Fruit fly (Drosophila melanogaster) whole organism, embryonic: Measurements from ENCODE around the gene CG11279.
A peak's percentile ranks its signal among the peaks of the same experiment; 100 is the strongest.

Source experiments
- CG11560 ChIP-seq: fragments of 200-800 bp; sonication (Bioruptor generic); IDR thresholded peaks from 3 replicates; pipeline ENCODE4 v1.3.6; 2022; ENCODE audit warnings: missing biosample characterization, missing genetic modification characterization
- CG11695 ChIP-seq: fragments of 200-800 bp; sonication (Bioruptor generic); IDR thresholded peaks from 3 replicates; pipeline ENCODE4 v1.3.6; 2022; ENCODE audit warnings: missing biosample characterization, missing genetic modification characterization
- CG12219 ChIP-seq: fragments of 200-800 bp; sonication (Bioruptor generic); optimal IDR thresholded peaks from 3 replicates; lab custom pipeline; 2018; ENCODE audit warnings: missing biosample characterization, mild to moderate bottlenecking, missing genetic modification characterization
- CG13287 ChIP-seq: fragments of 200-800 bp; sonication (Bioruptor generic); IDR thresholded peaks from 2 replicates; pipeline ENCODE4 v1.3.6; 2022; ENCODE audit warnings: missing biosample characterization, missing genetic modification characterization; ENCODE audit not compliant: partially characterized antibody
- CG13775 ChIP-seq: fragments of 200-800 bp; sonication (Bioruptor generic); optimal IDR thresholded peaks from 3 replicates; lab custom pipeline; 2017; ENCODE audit warnings: missing biosample characterization, mild to moderate bottlenecking, missing genetic modification characterization
- CG13894 ChIP-seq: fragments of 200-800 bp; sonication (Bioruptor generic); optimal IDR thresholded peaks from 3 replicates; lab custom pipeline; 2018; ENCODE audit warnings: missing biosample characterization, mild to moderate bottlenecking, missing genetic modification characterization, moderate library complexity
- CG14441 ChIP-seq: fragments of 200-800 bp; sonication (Bioruptor generic); IDR thresholded peaks from 2 replicates; pipeline ENCODE4 v1.3.6; 2022; ENCODE audit warnings: missing biosample characterization, missing genetic modification characterization
- CG14667 ChIP-seq: fragments of 200-800 bp; sonication (Bioruptor generic); IDR thresholded peaks from 2 replicates; pipeline ENCODE4 v1.3.6; 2022; ENCODE audit warnings: missing biosample characterization, missing genetic modification characterization
- CG15514 ChIP-seq: fragments of 200-800 bp; sonication (Bioruptor generic); optimal IDR thresholded peaks from 3 replicates; lab custom pipeline; 2017; ENCODE audit warnings: missing biosample characterization, missing genetic modification characterization, mild to moderate bottlenecking, moderate library complexity, missing genetic modification reagents
- CG16779 ChIP-seq: fragments of 200-800 bp; sonication (Bioruptor generic); IDR thresholded peaks from 2 replicates; pipeline ENCODE4 v1.3.6; 2022; ENCODE audit warnings: missing biosample characterization, missing genetic modification characterization
- CG18619 ChIP-seq: fragments of 200-800 bp; sonication (Bioruptor generic); optimal IDR thresholded peaks from 3 replicates; lab custom pipeline; 2017; ENCODE audit warnings: missing biosample characterization, mild to moderate bottlenecking, missing genetic modification characterization
- CG2129 ChIP-seq: fragments of 200-800 bp; sonication (Bioruptor generic); IDR thresholded peaks from 2 replicates; pipeline ENCODE4 v1.3.6; 2022; ENCODE audit warnings: missing biosample characterization, missing genetic modification characterization; ENCODE audit not compliant: partially characterized antibody
- CG2199 ChIP-seq: fragments of 200-800 bp; sonication (Bioruptor generic); IDR thresholded peaks from 3 replicates; pipeline ENCODE4 v1.3.6; 2022; ENCODE audit warnings: missing biosample characterization, missing genetic modification characterization
- CG2889 ChIP-seq: fragments of 200-800 bp; sonication (Bioruptor generic); IDR thresholded peaks from 3 replicates; pipeline ENCODE4 v1.3.6; 2022; ENCODE audit warnings: missing biosample characterization, missing genetic modification characterization
- CG31224 ChIP-seq: fragments of 200-800 bp; sonication (Bioruptor generic); IDR thresholded peaks from 2 replicates; pipeline ENCODE4 v1.3.6; 2022; ENCODE audit warnings: missing biosample characterization, missing genetic modification characterization
- CG31388 ChIP-seq: fragments of 200-800 bp; sonication (Bioruptor generic); optimal IDR thresholded peaks from 2 replicates; lab custom pipeline; 2016; ENCODE audit warnings: missing biosample characterization, missing genetic modification characterization
- CG34224 ChIP-seq: fragments of 200-800 bp; sonication (Bioruptor generic); IDR thresholded peaks from 3 replicates; pipeline ENCODE4 v1.3.6; 2022; ENCODE audit warnings: missing biosample characterization, missing genetic modification characterization; ENCODE audit not compliant: partially characterized antibody
- CG4282 ChIP-seq: fragments of 200-800 bp; sonication (Bioruptor generic); optimal IDR thresholded peaks from 2 replicates; lab custom pipeline; 2016; ENCODE audit warnings: missing biosample characterization, missing genetic modification characterization
- CG5953 ChIP-seq: fragments of 200-800 bp; sonication (Bioruptor generic); IDR thresholded peaks from 2 replicates; pipeline ENCODE4 v1.3.6; 2022; ENCODE audit warnings: missing biosample characterization, missing genetic modification characterization
- CG6272 ChIP-seq: fragments of 200-800 bp; sonication (Bioruptor generic); IDR thresholded peaks from 2 replicates; pipeline ENCODE4 v1.3.6; 2022; ENCODE audit warnings: missing biosample characterization, missing genetic modification characterization
- CG6689 ChIP-seq: fragments of 200-800 bp; sonication (Bioruptor generic); IDR thresholded peaks from 2 replicates; pipeline ENCODE4 v1.3.6; 2022; ENCODE audit warnings: missing biosample characterization, missing genetic modification characterization
- CG6791 ChIP-seq: fragments of 200-800 bp; sonication (Bioruptor generic); IDR thresholded peaks from 3 replicates; pipeline ENCODE4 v1.3.6; 2022; ENCODE audit warnings: missing biosample characterization, missing genetic modification characterization; ENCODE audit not compliant: partially characterized antibody
- CG7556 ChIP-seq: fragments of 200-800 bp; sonication (Bioruptor generic); optimal IDR thresholded peaks from 2 replicates; lab custom pipeline; 2017; ENCODE audit warnings: missing biosample characterization, mild to moderate bottlenecking, missing genetic modification characterization
- CG8478 ChIP-seq: fragments of >200 bp; optimal IDR thresholded peaks from 2 replicates; lab custom pipeline; 2018
- CG9437 ChIP-seq: fragments of 200-800 bp; sonication (Bioruptor generic); optimal IDR thresholded peaks from 2 replicates; lab custom pipeline; 2018; ENCODE audit warnings: missing biosample characterization, mild to moderate bottlenecking, missing genetic modification characterization
- CG9817 ChIP-seq: fragments of 200-800 bp; sonication (Bioruptor generic); optimal IDR thresholded peaks from 2 replicates; lab custom pipeline; 2018; ENCODE audit warnings: missing biosample characterization, mild to moderate bottlenecking, missing genetic modification characterization, moderate library complexity
- CkIIα-i1 ChIP-seq: fragments of 200-800 bp; sonication (Bioruptor generic); IDR thresholded peaks from 2 replicates; pipeline ENCODE4 v1.3.6; 2022; ENCODE audit warnings: missing biosample characterization, missing genetic modification characterization
- D19A ChIP-seq: fragments of 200-800 bp; optimal IDR thresholded peaks from 3 replicates; lab custom pipeline; 2019; ENCODE audit warnings: missing biosample characterization, mild to moderate bottlenecking, missing genetic modification characterization, moderate library complexity
- Doc2 ChIP-seq: fragments of 200-800 bp; sonication (Bioruptor generic); IDR thresholded peaks from 2 replicates; pipeline ENCODE4 v1.3.6; 2022; ENCODE audit warnings: missing biosample characterization, missing genetic modification characterization
- Dref ChIP-seq: fragments of 200-800 bp; sonication (Bioruptor generic); IDR thresholded peaks from 2 replicates; pipeline ENCODE4 v1.3.6; 2022; ENCODE audit warnings: missing biosample characterization, missing genetic modification characterization
- E2f1 ChIP-seq: fragments of 200-800 bp; sonication (Bioruptor generic); IDR thresholded peaks from 2 replicates; pipeline ENCODE4 v1.3.6; 2022; ENCODE audit warnings: missing biosample characterization, missing genetic modification characterization
- HLHmδ ChIP-seq: fragments of 200-800 bp; sonication (Bioruptor generic); optimal IDR thresholded peaks from 2 replicates; lab custom pipeline; 2018; ENCODE audit warnings: missing biosample characterization, mild to moderate bottlenecking, missing genetic modification characterization, moderate library complexity
- Hand ChIP-seq: fragments of 200-800 bp; sonication (Bioruptor generic); optimal IDR thresholded peaks from 2 replicates; lab custom pipeline; 2017; ENCODE audit warnings: mild to moderate bottlenecking, missing biosample characterization, missing genetic modification reagents, missing genetic modification characterization
- NK7.1 ChIP-seq: fragments of 200-800 bp; sonication (Bioruptor generic); optimal IDR thresholded peaks from 3 replicates; lab custom pipeline; 2016; ENCODE audit warnings: missing biosample characterization, missing genetic modification characterization
- Opbp ChIP-seq: fragments of 200-800 bp; sonication (Bioruptor generic); IDR thresholded peaks from 3 replicates; pipeline ENCODE4 v1.3.6; 2022; ENCODE audit warnings: missing biosample characterization, missing genetic modification characterization; ENCODE audit not compliant: partially characterized antibody
- Poxn ChIP-seq: fragments of 200-800 bp; sonication (Bioruptor generic); IDR thresholded peaks from 2 replicates; pipeline ENCODE4 v1.3.6; 2022; ENCODE audit warnings: missing biosample characterization, missing genetic modification characterization
- Rx ChIP-seq: fragments of 200-800 bp; sonication (Bioruptor generic); IDR thresholded peaks from 2 replicates; pipeline ENCODE4 v1.3.6; 2022; ENCODE audit warnings: missing biosample characterization, missing genetic modification characterization
- Stat92E ChIP-seq, 3 experiments: fragments of >200 bp in 2 of 3; fragments of 200-800 bp in 1 of 3; sonication (Bioruptor generic) in 1 of 3; optimal IDR thresholded peaks; 2 replicates each; lab custom pipeline; 2017 to 2019; ENCODE audit warnings: missing biosample characterization in 3 of 3, missing genetic modification characterization in 3 of 3, mild to moderate bottlenecking in 1 of 3, moderate library complexity in 1 of 3
- fd96Cb ChIP-seq: fragments of 200-800 bp; sonication (Bioruptor generic); optimal IDR thresholded peaks from 2 replicates; lab custom pipeline; 2018; ENCODE audit warnings: missing biosample characterization, mild to moderate bottlenecking, missing genetic modification characterization, moderate library complexity
- fu2 ChIP-seq: fragments of 200-800 bp; sonication (Bioruptor generic); optimal IDR thresholded peaks from 2 replicates; lab custom pipeline; 2016; ENCODE audit warnings: missing biosample characterization, missing genetic modification characterization
- jigr1 ChIP-seq: fragments of 200-800 bp; sonication (Bioruptor generic); IDR thresholded peaks from 3 replicates; pipeline ENCODE4 v1.3.6; 2022; ENCODE audit warnings: missing biosample characterization, missing genetic modification characterization
- knrl ChIP-seq: fragments of 200-800 bp; sonication (Bioruptor generic); IDR thresholded peaks from 3 replicates; pipeline ENCODE4 v1.3.6; 2022; ENCODE audit warnings: missing biosample characterization, missing genetic modification characterization; ENCODE audit not compliant: partially characterized antibody
- lbe ChIP-seq: fragments of 200-800 bp; sonication (Bioruptor generic); optimal IDR thresholded peaks from 2 replicates; lab custom pipeline; 2016; ENCODE audit warnings: missing biosample characterization, mild to moderate bottlenecking, missing genetic modification characterization
- nerfin-2 ChIP-seq: fragments of 200-800 bp; sonication (Bioruptor generic); IDR thresholded peaks from 2 replicates; pipeline ENCODE4 v1.3.6; 2022; ENCODE audit warnings: missing biosample characterization, missing genetic modification characterization; ENCODE audit not compliant: partially characterized antibody
- sd ChIP-seq: fragments of 200-800 bp; sonication (Bioruptor generic); optimal IDR thresholded peaks from 3 replicates; lab custom pipeline; 2018; ENCODE audit warnings: missing biosample characterization, mild to moderate bottlenecking, missing genetic modification characterization, moderate library complexity
- shn ChIP-seq: fragments of 200-800 bp; sonication (Bioruptor generic); optimal IDR thresholded peaks from 3 replicates; lab custom pipeline; 2016; ENCODE audit warnings: missing biosample characterization, missing genetic modification characterization
- stwl ChIP-seq: fragments of 200-800 bp; sonication (Bioruptor generic); optimal IDR thresholded peaks from 3 replicates; lab custom pipeline; 2018; ENCODE audit warnings: missing biosample characterization, mild to moderate bottlenecking, missing genetic modification characterization, moderate library complexity
- tin ChIP-seq: fragments of 200-800 bp; sonication (Bioruptor generic); optimal IDR thresholded peaks from 3 replicates; lab custom pipeline; 2016; ENCODE audit warnings: missing biosample characterization, missing genetic modification characterization
- vnd ChIP-seq: fragments of 200-800 bp; sonication (Bioruptor generic); IDR thresholded peaks from 3 replicates; pipeline ENCODE4 v1.3.6; 2022; ENCODE audit warnings: missing biosample characterization, missing genetic modification characterization; ENCODE audit not compliant: partially characterized antibody
- z ChIP-seq: fragments of 200-800 bp; sonication (Bioruptor generic); IDR thresholded peaks from 3 replicates; pipeline ENCODE4 v1.3.6; 2022; ENCODE audit warnings: missing biosample characterization, missing genetic modification characterization

Gene CG11279

DNA sequence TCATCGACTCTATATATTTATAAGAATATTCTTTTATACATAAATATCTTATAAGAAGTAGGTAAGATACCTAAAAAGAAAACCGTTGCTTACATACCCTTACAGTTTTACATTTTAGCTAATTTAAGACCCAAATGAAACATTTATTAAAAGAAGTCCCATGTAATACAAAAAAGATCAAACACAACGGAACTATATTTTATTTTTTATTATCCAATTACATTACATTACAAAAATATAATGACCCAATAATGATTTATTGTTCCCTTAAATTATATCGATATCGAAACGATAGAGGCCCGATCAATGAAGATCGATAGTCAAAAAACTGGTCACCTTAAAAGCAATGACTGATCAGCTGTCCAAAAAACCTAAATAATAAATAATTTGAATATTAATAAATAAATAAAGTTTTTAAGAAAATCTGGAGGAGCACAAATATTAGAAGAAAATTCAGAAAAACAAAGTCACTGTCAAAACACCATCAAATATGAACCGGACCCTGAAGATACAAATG is 38.8 kb upstream of the CG11279 start (continued):
- no peak for TF ChIP-seq Doc2 (GFP tag; lab: Robert Waterston, UW)
- TF ChIP-seq CG13775 (GFP tag; lab: Kevin White, UChicago), result no peak
- TF ChIP-seq CG7556 (GFP tag; lab: Kevin White, UChicago), result no peak
- peak; percentile 75 for TF ChIP-seq Dref (GFP tag; lab: Robert Waterston, UW)
- 0 out of 2 replicates have a peak, but pooled peaks have one; percentile 23 for TF ChIP-seq CG2129
- no peak for TF ChIP-seq CG13894
- no peak for TF ChIP-seq CG14441 (GFP tag; lab: Robert Waterston, UW)
- no peak for TF ChIP-seq Stat92E (GFP tag; optimal IDR thresholded peaks at IDR 0.05; lab: Kevin White, UChicago)
- TF ChIP-seq CG34224 (GFP tag; lab: Robert Waterston, UW), result peak; percentile 55; the same call in 2 of the 3 replicates
- TF ChIP-seq Poxn (GFP tag; lab: Robert Waterston, UW), result no peak
- TF ChIP-seq sd, result no peak
- peak; percentile 70; the same call in 2 of the 3 replicates for TF ChIP-seq knrl
- no peak for TF ChIP-seq fu2 (GFP tag; lab: Kevin White, UChicago)
- peak; percentile 54; the same call in 2 of the 3 replicates for TF ChIP-seq vnd (GFP tag; lab: Robert Waterston, UW)
- TF ChIP-seq tin (GFP tag; lab: Kevin White, UChicago), result no peak
- no peak for TF ChIP-seq NK7.1
- TF ChIP-seq CG4282 (GFP tag; lab: Kevin White, UChicago), result no peak
- no peak for TF ChIP-seq CG5953
- TF ChIP-seq z (GFP tag; lab: Robert Waterston, UW), result no peak
- TF ChIP-seq CG8478 (lab: Kevin White, UChicago), result no peak
- no peak for TF ChIP-seq Hand (GFP tag; lab: Kevin White, UChicago)
- no peak for TF ChIP-seq CG15514 (GFP tag; lab: Kevin White, UChicago)
- TF ChIP-seq CG12219 (GFP tag; lab: Kevin White, UChicago), result no peak
- TF ChIP-seq jigr1 (GFP tag; lab: Robert Waterston, UW), result no peak
- peak; percentile 82 for TF ChIP-seq stwl
- no peak for TF ChIP-seq CG9437 (GFP tag; lab: Kevin White, UChicago)
- no peak for TF ChIP-seq Rx (GFP tag; lab: Robert Waterston, UW)
- no peak for TF ChIP-seq shn
- no peak for TF ChIP-seq CG6689 (GFP tag; lab: Robert Waterston, UW)
- no peak for TF ChIP-seq CG16779
- no peak for TF ChIP-seq CG11695 (GFP tag; lab: Robert Waterston, UW)
- TF ChIP-seq CG9817 (tag; lab: Kevin White, UChicago), result no peak
- TF ChIP-seq CG18619, result no peak
- TF ChIP-seq CG6791 (GFP tag; lab: Robert Waterston, UW), result peak; percentile 71
- peak; percentile 29 for TF ChIP-seq lbe (GFP tag; lab: Kevin White, UChicago)
- no peak for TF ChIP-seq CG6272 (GFP tag; lab: Robert Waterston, UW)
- TF ChIP-seq CG11560 (tag; lab: Robert Waterston, UW), result no peak
- TF ChIP-seq CG31388 (GFP tag; lab: Kevin White, UChicago), result no peak
- no peak for TF ChIP-seq fd96Cb (tag; lab: Kevin White, UChicago)
- TF ChIP-seq CG2199 (GFP tag; lab: Robert Waterston, UW), result no peak
- TF ChIP-seq CG2889, result no peak
- TF ChIP-seq nerfin-2 (GFP tag; lab: Robert Waterston, UW), result peak; percentile 49
- no peak for TF ChIP-seq HLHmδ (GFP tag; lab: Kevin White, UChicago)
- peak; percentile 75 for TF ChIP-seq CG13287 (GFP tag; lab: Robert Waterston, UW)
- no peak for TF ChIP-seq CG31224 (GFP tag; lab: Robert Waterston, UW)
- TF ChIP-seq Opbp (GFP tag; lab: Robert Waterston, UW), result peak; percentile 20; the same call in 2 of the 3 replicates
- no peak for TF ChIP-seq CkIIα-i1
- peak; percentile 96 for TF ChIP-seq D19A (tag; lab: Kevin White, UChicago)
- no peak for TF ChIP-seq CG14667 (GFP tag; lab: Robert Waterston, UW)
- no peak for TF ChIP-seq E2f1
